Worm (Caenorhabditis elegans) whole organism, young adult: Measurements from ENCODE around the gene srb-13.

Source experiments
- F10E7.11 ChIP-seq: sonication (generic microtip); optimal IDR thresholded peaks from 2 replicates; lab custom pipeline; 2017; ENCODE audit warnings: mild to moderate bottlenecking, missing genetic modification characterization, moderate library complexity, missing compliant biosample characterization
- F22D6.2 ChIP-seq: sonication (generic microtip); optimal IDR thresholded peaks from 2 replicates; lab custom pipeline; 2016; ENCODE audit warnings: mild to moderate bottlenecking, missing genetic modification characterization, missing compliant biosample characterization
- F39B2.1 ChIP-seq: fragments of 200-800 bp; sonication (Bioruptor generic); IDR thresholded peaks from 2 replicates; pipeline ENCODE4 v1.3.6; 2022; ENCODE audit warnings: missing genetic modification reagents, missing genetic modification characterization, missing compliant biosample characterization
- F57A8.1 ChIP-seq: fragments of 200-800 bp; sonication (Bioruptor generic); optimal IDR thresholded peaks from 2 replicates; lab custom pipeline; 2018; ENCODE audit warnings: mild to moderate bottlenecking, missing genetic modification characterization, moderate library complexity, missing compliant biosample characterization
- T07F8.4 ChIP-seq: sonication (generic microtip); optimal IDR thresholded peaks from 2 replicates; lab custom pipeline; 2016; ENCODE audit warnings: mild to moderate bottlenecking, missing genetic modification characterization, moderate library complexity, missing compliant biosample characterization
- Y53F4B.3 ChIP-seq: fragments of 200-800 bp; sonication (Bioruptor generic); IDR thresholded peaks from 2 replicates; pipeline ENCODE4 v1.3.6; 2022; ENCODE audit warnings: missing genetic modification reagents, missing genetic modification characterization, missing compliant biosample characterization
- Y79H2A.3 ChIP-seq: fragments of 200-800 bp; sonication (Bioruptor generic); conservative IDR thresholded peaks from 2 replicates; pipeline ENCODE4 v1.3.6; 2022; ENCODE audit warnings: missing genetic modification reagents, missing genetic modification characterization, missing compliant biosample characterization
- akir-1 ChIP-seq: fragments of 200-800 bp; sonication (Bioruptor generic); optimal IDR thresholded peaks from 2 replicates; lab custom pipeline; 2018; ENCODE audit warnings: mild to moderate bottlenecking, missing genetic modification characterization, moderate library complexity, missing compliant biosample characterization
- ceh-100 ChIP-seq: fragments of 200-800 bp; sonication (Bioruptor generic); IDR thresholded peaks from 2 replicates; pipeline ENCODE4 v1.3.6; 2022; ENCODE audit warnings: missing genetic modification reagents, missing genetic modification characterization, missing compliant biosample characterization
- ceh-40 ChIP-seq: fragments of 200-800 bp; sonication (Bioruptor generic); IDR thresholded peaks from 2 replicates; pipeline ENCODE4 v1.3.6; 2022; ENCODE audit warnings: missing genetic modification characterization, missing compliant biosample characterization
- ceh-58 ChIP-seq: fragments of 200-800 bp; sonication (Bioruptor generic); IDR thresholded peaks from 2 replicates; pipeline ENCODE4 v1.3.6; 2022; ENCODE audit warnings: missing genetic modification characterization, missing compliant biosample characterization
- dpff-1 ChIP-seq: sonication (generic microtip); optimal IDR thresholded peaks from 2 replicates; lab custom pipeline; 2017; ENCODE audit warnings: mild to moderate bottlenecking, missing genetic modification characterization, missing compliant biosample characterization
- efl-1 ChIP-seq: fragments of 150-350 bp; optimal IDR thresholded peaks from 2 replicates; lab custom pipeline; 2014; ENCODE audit warnings: missing biosample characterization, missing genetic modification reagents, missing genetic modification characterization
- egl-44 ChIP-seq: fragments of 200-800 bp; sonication (Bioruptor generic); IDR thresholded peaks from 2 replicates; pipeline ENCODE4 v1.3.6; 2022; ENCODE audit warnings: missing genetic modification reagents, missing genetic modification characterization, missing compliant biosample characterization
- gei-17 ChIP-seq: fragments of 200-800 bp; sonication (Bioruptor generic); optimal IDR thresholded peaks from 2 replicates; lab custom pipeline; 2018; ENCODE audit warnings: mild to moderate bottlenecking, missing genetic modification characterization, missing compliant biosample characterization
- hlh-12 ChIP-seq: sonication (generic microtip); optimal IDR thresholded peaks from 2 replicates; lab custom pipeline; 2016; ENCODE audit warnings: missing genetic modification characterization, missing compliant biosample characterization
- hmg-1.2 ChIP-seq: fragments of 200-800 bp; sonication (Bioruptor generic); IDR thresholded peaks from 2 replicates; pipeline ENCODE4 v1.3.6; 2022; ENCODE audit warnings: missing genetic modification reagents, missing genetic modification characterization, missing compliant biosample characterization
- hrde-1 ChIP-seq: sonication (generic microtip); optimal IDR thresholded peaks from 2 replicates; lab custom pipeline; 2016; ENCODE audit warnings: missing genetic modification characterization, mild to moderate bottlenecking, missing compliant biosample characterization, moderate library complexity, missing genotype, missing genetic modification reagents, borderline replicate concordance
- let-526 ChIP-seq: fragments of 200-800 bp; sonication (Bioruptor generic); IDR thresholded peaks from 2 replicates; pipeline ENCODE4 v1.3.6; 2022; ENCODE audit warnings: missing genetic modification reagents, missing genetic modification characterization, missing compliant biosample characterization
- lin-40 ChIP-seq: sonication (generic microtip); optimal IDR thresholded peaks from 2 replicates; lab custom pipeline; 2016; ENCODE audit warnings: missing genetic modification characterization, mild to moderate bottlenecking, missing compliant biosample characterization, missing genotype, missing genetic modification reagents
- lir-1 ChIP-seq: fragments of 200-800 bp; sonication (Bioruptor generic); conservative IDR thresholded peaks from 2 replicates; pipeline ENCODE4 v1.3.6; 2022; ENCODE audit warnings: missing genetic modification reagents, missing genetic modification characterization, missing compliant biosample characterization
- madf-10 ChIP-seq: sonication (generic microtip); optimal IDR thresholded peaks from 2 replicates; lab custom pipeline; 2016; ENCODE audit warnings: mild to moderate bottlenecking, missing genetic modification characterization, missing compliant biosample characterization
- madf-6 ChIP-seq: fragments of 200-800 bp; sonication (Bioruptor generic); IDR thresholded peaks from 2 replicates; pipeline ENCODE4 v1.3.6; 2022; ENCODE audit warnings: missing genetic modification reagents, missing genetic modification characterization, missing compliant biosample characterization
- mcd-1 ChIP-seq: fragments of 200-800 bp; sonication (Bioruptor generic); IDR thresholded peaks from 2 replicates; pipeline ENCODE4 v1.3.6; 2022; ENCODE audit warnings: missing genetic modification reagents, missing genetic modification characterization, missing compliant biosample characterization
- mel-28 ChIP-seq: sonication (generic microtip); optimal IDR thresholded peaks from 2 replicates; lab custom pipeline; 2016; ENCODE audit warnings: borderline replicate concordance, mild to moderate bottlenecking, missing genetic modification characterization, missing compliant biosample characterization
- mes-4 ChIP-seq: sonication (generic microtip); optimal IDR thresholded peaks from 2 replicates; lab custom pipeline; 2016; ENCODE audit warnings: missing genotype, missing genetic modification characterization, missing compliant biosample characterization
- nfya-2 ChIP-seq: fragments of 200-800 bp; sonication (Bioruptor generic); IDR thresholded peaks from 2 replicates; pipeline ENCODE4 v1.3.6; 2022; ENCODE audit warnings: missing genetic modification reagents, missing genetic modification characterization, missing compliant biosample characterization
- nfyb-1 ChIP-seq: fragments of 200-800 bp; sonication (Bioruptor generic); IDR thresholded peaks from 2 replicates; pipeline ENCODE4 v1.3.6; 2022; ENCODE audit warnings: missing genetic modification reagents, missing genetic modification characterization, missing compliant biosample characterization
- nhr-120 ChIP-seq: fragments of 200-800 bp; sonication (Bioruptor generic); IDR thresholded peaks from 2 replicates; pipeline ENCODE4 v1.3.6; 2022; ENCODE audit warnings: missing genetic modification characterization, missing compliant biosample characterization
- rpc-1 ChIP-seq, 2 experiments: fragments of 150-350 bp in 1 of 2; sonication (generic microtip) in 1 of 2; optimal IDR thresholded peaks; 2 replicates each; lab custom pipeline; 2014 to 2018; ENCODE audit warnings: missing biosample characterization in 1 of 2, missing genetic modification characterization in 1 of 2, missing genetic modification reagents in 1 of 2, missing genotype in 1 of 2
- sea-2 ChIP-seq: fragments of 200-800 bp; sonication (Bioruptor generic); IDR thresholded peaks from 2 replicates; pipeline ENCODE4 v1.3.6; 2022; ENCODE audit warnings: missing genetic modification characterization, missing compliant biosample characterization
- snpc-1.3 ChIP-seq: sonication (generic microtip); optimal IDR thresholded peaks from 2 replicates; lab custom pipeline; 2017; ENCODE audit warnings: missing genetic modification characterization, mild to moderate bottlenecking, missing compliant biosample characterization, antibody characterized with exemption, moderate library complexity, missing genotype, missing genetic modification reagents; ENCODE audit not compliant: insufficient read depth
- snpc-4 ChIP-seq, 5 experiments: fragments of 150-350 bp in 1 of 5; sonication (generic microtip) in 4 of 5; optimal IDR thresholded peaks; 2 replicates each; lab custom pipeline; 2014 to 2018; ENCODE audit warnings: missing genetic modification characterization in 5 of 5, missing biosample characterization in 3 of 5, antibody characterized with exemption in 2 of 5, mild to moderate bottlenecking in 2 of 5, missing compliant biosample characterization in 2 of 5, missing genotype in 2 of 5, moderate library complexity in 2 of 5, missing genetic modification reagents in 1 of 5
- somi-1 ChIP-seq: fragments of 200-800 bp; sonication (Bioruptor generic); optimal IDR thresholded peaks from 2 replicates; lab custom pipeline; 2018; ENCODE audit warnings: mild to moderate bottlenecking, missing genetic modification characterization, missing compliant biosample characterization
- ztf-22 ChIP-seq: fragments of 200-800 bp; sonication (Bioruptor generic); optimal IDR thresholded peaks from 2 replicates; lab custom pipeline; 2018; ENCODE audit warnings: mild to moderate bottlenecking, missing genetic modification characterization, moderate library complexity, missing compliant biosample characterization
- ztf-3 ChIP-seq: fragments of 200-800 bp; sonication (Bioruptor generic); optimal IDR thresholded peaks from 2 replicates; lab custom pipeline; 2018; ENCODE audit warnings: mild to moderate bottlenecking, missing genetic modification characterization, missing compliant biosample characterization

srb-13 gene

ce11 chrII:5174370-5174769, 16.9 kb upstream of the srb-13 start, which contains the start of gene C27D6.3:
Gene C27D6.3, minus strand, starts transcription at chrII:5174470.
- TF ChIP-seq F57A8.1 (no peak), F22D6.2 (tag; lab: Kevin White, UChicago) (no peak), lin-40 (tag; lab: Kevin White, UChicago) (no peak), F10E7.11 (tag; lab: Kevin White, UChicago) (no peak), mcd-1 (GFP tag; lab: Robert Waterston, UW) (no peak), snpc-4 (GFP tag; optimal IDR thresholded peaks at IDR 0.05; lab: Kevin White, UChicago) (no peak), snpc-4 (tag; optimal IDR thresholded peaks at IDR 0.05; lab: Kevin White, UChicago) (no peak), madf-10 (tag; lab: Kevin White, UChicago) (no peak), efl-1 (GFP tag; lab: Kevin White, UChicago) (no peak), T07F8.4 (tag; lab: Kevin White, UChicago) (no peak), ceh-58 (GFP tag; lab: Robert Waterston, UW) (no peak), hmg-1.2 (GFP tag; lab: Robert Waterston, UW) (no peak), madf-6 (GFP tag; lab: Robert Waterston, UW) (no peak), rpc-1 (optimal IDR thresholded peaks at IDR 0.05; lab: Kevin White, UChicago) (no peak), rpc-1 (tag; optimal IDR thresholded peaks at IDR 0.05; lab: Kevin White, UChicago) (no peak)

- TF ChIP-seq egl-44 (GFP tag; lab: Robert Waterston, UW) = no peak
- TF ChIP-seq hrde-1 (tag; lab: Kevin White, UChicago) = no peak
- no peak for TF ChIP-seq efl-1 (GFP tag; lab: Kevin White, UChicago)
- no peak for TF ChIP-seq mel-28
- no peak for TF ChIP-seq akir-1
- no peak for TF ChIP-seq mcd-1 (GFP tag; lab: Robert Waterston, UW)
- no peak for TF ChIP-seq snpc-1.3 (tag; lab: Kevin White, UChicago)
- no peak for TF ChIP-seq lir-1 (GFP tag; lab: Robert Waterston, UW)
- TF ChIP-seq ztf-3 (GFP tag; lab: Kevin White, UChicago) = no peak
- no peak for TF ChIP-seq nfya-2 (GFP tag; lab: Robert Waterston, UW)
- TF ChIP-seq mes-4 = no peak
- no peak for TF ChIP-seq let-526 (GFP tag; lab: Robert Waterston, UW)
- TF ChIP-seq F39B2.1 = no peak
- no peak for TF ChIP-seq F57A8.1
- no peak for TF ChIP-seq nfyb-1 (GFP tag; lab: Robert Waterston, UW)
- TF ChIP-seq gei-17 (GFP tag; lab: Kevin White, UChicago) = no peak
- no peak for TF ChIP-seq hmg-1.2 (GFP tag; lab: Robert Waterston, UW)
Observed at ce11 chrII:5172451-5172850, 15.0 kb upstream of the srb-13 start, which contains the start of gene C27D6.1. Gene C27D6.1, plus strand, starts transcription at chrII:5172751.

ce11 chrII:5171610-5172009, 14.2 kb upstream of the srb-13 start, which contains the start of gene C27D6.15:
Gene C27D6.15, plus strand, starts transcription at chrII:5171910.
- TF ChIP-seq lir-1 (GFP tag; lab: Robert Waterston, UW) = no peak
- TF ChIP-seq nfyb-1 (GFP tag; lab: Robert Waterston, UW) = no peak
- no peak for TF ChIP-seq snpc-4 (GFP tag; optimal IDR thresholded peaks at IDR 0.05; lab: Kevin White, UChicago)
- TF ChIP-seq snpc-4 (tag; optimal IDR thresholded peaks at IDR 0.05; lab: Kevin White, UChicago) = no peak
- no peak for TF ChIP-seq dpff-1 (tag; lab: Kevin White, UChicago)
- TF ChIP-seq ztf-22 (GFP tag; lab: Kevin White, UChicago) = no peak
- no peak for TF ChIP-seq Y79H2A.3
- no peak for TF ChIP-seq Y53F4B.3 (GFP tag; lab: Robert Waterston, UW)
- TF ChIP-seq hlh-12 = no peak
- TF ChIP-seq sea-2 (GFP tag; lab: Robert Waterston, UW) = no peak
- TF ChIP-seq ceh-100 (GFP tag; lab: Robert Waterston, UW) = no peak
- TF ChIP-seq nhr-120 (GFP tag; lab: Robert Waterston, UW) = no peak
- TF ChIP-seq ceh-40 = no peak
- TF ChIP-seq somi-1 (GFP tag; lab: Kevin White, UChicago) = no peak
